Fruit fly (Drosophila melanogaster) whole organism, embryonic: ENCODE measurements around the gene Kr-h1.

Experiments
- Atf-2 ChIP-seq: fragments of 200-800 bp; sonication (Bioruptor generic); optimal IDR thresholded peaks from 2 replicates; lab custom pipeline; 2016; ENCODE audit warnings: missing biosample characterization, missing genetic modification characterization
- CG10431 ChIP-seq: fragments of 200-800 bp; sonication (Bioruptor generic); optimal IDR thresholded peaks from 3 replicates; lab custom pipeline; 2018; ENCODE audit warnings: missing biosample characterization, mild to moderate bottlenecking, missing genetic modification characterization
- CG10979 ChIP-seq: fragments of 200-800 bp; sonication (Bioruptor generic); optimal IDR thresholded peaks from 2 replicates; lab custom pipeline; 2018; ENCODE audit warnings: missing biosample characterization, mild to moderate bottlenecking, missing genetic modification characterization, moderate library complexity
- CG11504 ChIP-seq: fragments of 200-800 bp; sonication (Bioruptor generic); optimal IDR thresholded peaks from 3 replicates; lab custom pipeline; 2019; ENCODE audit warnings: missing biosample characterization, mild to moderate bottlenecking, missing genetic modification characterization, moderate library complexity
- CG12155 ChIP-seq: fragments of 200-800 bp; sonication (Bioruptor generic); optimal IDR thresholded peaks from 3 replicates; lab custom pipeline; 2016; ENCODE audit warnings: missing biosample characterization, missing genetic modification characterization
- CG12744 ChIP-seq: fragments of 200-800 bp; sonication (Bioruptor generic); optimal IDR thresholded peaks from 2 replicates; lab custom pipeline; 2016; ENCODE audit warnings: missing biosample characterization, missing genetic modification characterization
- CG17385 ChIP-seq: fragments of 200-800 bp; sonication (Bioruptor generic); optimal IDR thresholded peaks from 3 replicates; lab custom pipeline; 2018; ENCODE audit warnings: missing biosample characterization, mild to moderate bottlenecking, missing genetic modification characterization
- CG17829 ChIP-seq: fragments of 200-800 bp; optimal IDR thresholded peaks from 2 replicates; lab custom pipeline; 2019; ENCODE audit warnings: missing biosample characterization, mild to moderate bottlenecking, missing genetic modification characterization, moderate library complexity
- CG2116 ChIP-seq: fragments of 200-800 bp; sonication (Bioruptor generic); optimal IDR thresholded peaks from 3 replicates; lab custom pipeline; 2018; ENCODE audit warnings: missing biosample characterization, mild to moderate bottlenecking, missing genetic modification characterization
- CG2129 ChIP-seq: fragments of 200-800 bp; sonication (Bioruptor generic); IDR thresholded peaks from 2 replicates; pipeline ENCODE4 v1.3.6; 2022; ENCODE audit warnings: missing biosample characterization, missing genetic modification characterization; ENCODE audit not compliant: partially characterized antibody
- CG31224 ChIP-seq: fragments of 200-800 bp; sonication (Bioruptor generic); IDR thresholded peaks from 2 replicates; pipeline ENCODE4 v1.3.6; 2022; ENCODE audit warnings: missing biosample characterization, missing genetic modification characterization
- CG32532 ChIP-seq: fragments of 200-800 bp; sonication (Bioruptor generic); IDR thresholded peaks from 2 replicates; pipeline ENCODE4 v1.3.6; 2022; ENCODE audit warnings: missing biosample characterization, missing genetic modification characterization
- CG34224 ChIP-seq: fragments of 200-800 bp; sonication (Bioruptor generic); IDR thresholded peaks from 3 replicates; pipeline ENCODE4 v1.3.6; 2022; ENCODE audit warnings: missing biosample characterization, missing genetic modification characterization; ENCODE audit not compliant: partially characterized antibody
- CG3838 ChIP-seq: fragments of 200-800 bp; sonication (Bioruptor generic); optimal IDR thresholded peaks from 3 replicates; lab custom pipeline; 2016; ENCODE audit warnings: missing biosample characterization, missing genetic modification characterization
- CG42726 ChIP-seq: fragments of 200-800 bp; sonication (Bioruptor generic); IDR thresholded peaks from 2 replicates; pipeline ENCODE4 v1.3.6; 2022; ENCODE audit warnings: missing biosample characterization, missing genetic modification characterization; ENCODE audit not compliant: partially characterized antibody
- CG4282 ChIP-seq: fragments of 200-800 bp; sonication (Bioruptor generic); optimal IDR thresholded peaks from 2 replicates; lab custom pipeline; 2016; ENCODE audit warnings: missing biosample characterization, missing genetic modification characterization
- CG4730 ChIP-seq: fragments of 200-800 bp; sonication (Bioruptor generic); IDR thresholded peaks from 2 replicates; pipeline ENCODE4 v1.3.6; 2022; ENCODE audit warnings: missing biosample characterization, missing genetic modification characterization
- CG7271 ChIP-seq: fragments of 200-800 bp; sonication (Bioruptor generic); optimal IDR thresholded peaks from 2 replicates; lab custom pipeline; 2018; ENCODE audit warnings: missing biosample characterization, mild to moderate bottlenecking, missing genetic modification characterization, moderate library complexity
- CG7556 ChIP-seq: fragments of 200-800 bp; sonication (Bioruptor generic); optimal IDR thresholded peaks from 2 replicates; lab custom pipeline; 2017; ENCODE audit warnings: missing biosample characterization, mild to moderate bottlenecking, missing genetic modification characterization
- CG8290 ChIP-seq, 3 experiments: fragments of 200-800 bp; sonication (Bioruptor generic); optimal IDR thresholded peaks; 2 replicates each; lab custom pipeline; 2016 to 2019; ENCODE audit warnings: missing biosample characterization in 3 of 3, missing genetic modification characterization in 3 of 3, mild to moderate bottlenecking in 2 of 3, moderate library complexity in 1 of 3
- CG8765 ChIP-seq: fragments of 200-800 bp; sonication (Bioruptor generic); IDR thresholded peaks from 2 replicates; pipeline ENCODE4 v1.3.6; 2022; ENCODE audit warnings: missing biosample characterization, missing genetic modification characterization
- CG8924 ChIP-seq: fragments of 200-800 bp; optimal IDR thresholded peaks from 3 replicates; lab custom pipeline; 2019; ENCODE audit warnings: missing biosample characterization, mild to moderate bottlenecking, missing genetic modification characterization, moderate library complexity
- Chrac-16 ChIP-seq: fragments of 200-800 bp; sonication (Bioruptor generic); optimal IDR thresholded peaks from 3 replicates; lab custom pipeline; 2016; ENCODE audit warnings: missing biosample characterization, missing genetic modification characterization
- CoRest ChIP-seq: fragments of 200-800 bp; sonication (Bioruptor generic); optimal IDR thresholded peaks from 3 replicates; lab custom pipeline; 2018; ENCODE audit warnings: missing biosample characterization, mild to moderate bottlenecking, missing genetic modification characterization, moderate library complexity
- D ChIP-seq, 2 experiments: fragments of 200-800 bp in 1 of 2; fragments of >200 bp in 1 of 2; sonication (Bioruptor generic) in 1 of 2; optimal IDR thresholded peaks; 2 replicates in 1 of 2; 3 replicates in 1 of 2; lab custom pipeline; 2017; ENCODE audit warnings: mild to moderate bottlenecking in 1 of 2, missing biosample characterization in 1 of 2, missing genetic modification characterization in 1 of 2, missing genetic modification reagents in 1 of 2
- Ets97D ChIP-seq: fragments of 200-800 bp; sonication (Bioruptor generic); optimal IDR thresholded peaks from 3 replicates; lab custom pipeline; 2016; ENCODE audit warnings: missing biosample characterization, missing genetic modification characterization
- HLH3B ChIP-seq: fragments of 200-800 bp; sonication (Bioruptor generic); IDR thresholded peaks from 2 replicates; pipeline ENCODE4 v1.3.6; 2022; ENCODE audit warnings: missing biosample characterization, missing genetic modification characterization
- Hsf ChIP-seq: fragments of 200-800 bp; sonication (Bioruptor generic); optimal IDR thresholded peaks from 3 replicates; lab custom pipeline; 2016; ENCODE audit warnings: missing biosample characterization, missing genetic modification characterization
- MBD-R2 ChIP-seq: fragments of 200-800 bp; sonication (Bioruptor generic); IDR thresholded peaks from 2 replicates; pipeline ENCODE4 v1.3.6; 2022; ENCODE audit warnings: missing biosample characterization, missing genetic modification characterization
- MTF-1 ChIP-seq: fragments of 200-800 bp; sonication (Bioruptor generic); optimal IDR thresholded peaks from 2 replicates; lab custom pipeline; 2018; ENCODE audit warnings: missing biosample characterization, mild to moderate bottlenecking, missing genetic modification characterization, borderline replicate concordance
- Mad ChIP-seq: fragments of 200-800 bp; sonication (Bioruptor generic); optimal IDR thresholded peaks from 2 replicates; lab custom pipeline; 2016; ENCODE audit warnings: missing biosample characterization, missing genetic modification characterization
- Max ChIP-seq: fragments of 200-800 bp; sonication (Bioruptor generic); optimal IDR thresholded peaks from 2 replicates; lab custom pipeline; 2016; ENCODE audit warnings: missing biosample characterization, mild to moderate bottlenecking, missing genetic modification characterization
- Six4 ChIP-seq: fragments of 200-800 bp; sonication (Bioruptor generic); optimal IDR thresholded peaks from 2 replicates; lab custom pipeline; 2016; ENCODE audit warnings: missing biosample characterization, missing genetic modification characterization
- ash1 ChIP-seq: fragments of 200-800 bp; sonication (Bioruptor generic); optimal IDR thresholded peaks from 2 replicates; lab custom pipeline; 2018; ENCODE audit warnings: missing biosample characterization, mild to moderate bottlenecking, missing genetic modification characterization
- caup ChIP-seq: fragments of 200-800 bp; sonication (Bioruptor generic); optimal IDR thresholded peaks from 3 replicates; lab custom pipeline; 2017; ENCODE audit warnings: missing biosample characterization, mild to moderate bottlenecking, missing genetic modification characterization, moderate library complexity; ENCODE audit not compliant: severe bottlenecking
- gem ChIP-seq: fragments of 200-800 bp; sonication (Bioruptor generic); optimal IDR thresholded peaks from 2 replicates; lab custom pipeline; 2019; ENCODE audit warnings: missing biosample characterization, mild to moderate bottlenecking, missing genetic modification characterization, moderate library complexity
- ken ChIP-seq: fragments of 200-800 bp; sonication (Bioruptor generic); IDR thresholded peaks from 3 replicates; pipeline ENCODE4 v1.3.6; 2022; ENCODE audit warnings: missing biosample characterization, missing genetic modification characterization
- klu ChIP-seq: fragments of 200-800 bp; sonication (Bioruptor generic); IDR thresholded peaks from 2 replicates; pipeline ENCODE4 v1.3.6; 2022; ENCODE audit warnings: missing biosample characterization, missing genetic modification characterization
- mam ChIP-seq: fragments of 200-800 bp; sonication (Bioruptor generic); optimal IDR thresholded peaks from 3 replicates; lab custom pipeline; 2016; ENCODE audit warnings: missing biosample characterization, missing genetic modification characterization
- onecut ChIP-seq: fragments of 200-800 bp; sonication (Bioruptor generic); IDR thresholded peaks from 2 replicates; pipeline ENCODE4 v1.3.6; 2022; ENCODE audit warnings: missing biosample characterization, missing genetic modification characterization
- repo ChIP-seq: fragments of 200-800 bp; sonication (Bioruptor generic); optimal IDR thresholded peaks from 2 replicates; lab custom pipeline; 2016; ENCODE audit warnings: missing biosample characterization, missing genetic modification characterization
- row ChIP-seq: fragments of 200-800 bp; sonication (Bioruptor generic); IDR thresholded peaks from 3 replicates; pipeline ENCODE4 v1.3.6; 2022; ENCODE audit warnings: missing biosample characterization, missing genetic modification characterization
- slbo ChIP-seq: fragments of 200-800 bp; sonication (Bioruptor generic); IDR thresholded peaks from 2 replicates; pipeline ENCODE4 v1.3.6; 2022; ENCODE audit warnings: missing biosample characterization, missing genetic modification characterization
- tap ChIP-seq: fragments of 200-800 bp; optimal IDR thresholded peaks from 3 replicates; lab custom pipeline; 2019; ENCODE audit warnings: missing biosample characterization, mild to moderate bottlenecking, missing genetic modification characterization, moderate library complexity
- vfl ChIP-seq: fragments of 200-800 bp; sonication (Bioruptor generic); optimal IDR thresholded peaks from 2 replicates; lab custom pipeline; 2016; ENCODE audit warnings: missing biosample characterization, missing genetic modification characterization

The Kr-h1 gene

dm6 chr2L:6037830-6038229 is 44.6 kb upstream of the Kr-h1 start, which contains the start of the genes CG9117 and CG31643 (continued):
- TF ChIP-seq Mad (GFP tag; lab: Kevin White, UChicago) (peak; percentile 27), row (GFP tag; lab: Robert Waterston, UW) (peak; percentile 78), CG17385 (GFP tag; lab: Kevin White, UChicago) (no peak), CG8290 (GFP tag; optimal IDR thresholded peaks at IDR 0.05; lab: Kevin White, UChicago) (no peak), CG8290 (tag; optimal IDR thresholded peaks at IDR 0.05; lab: Kevin White, UChicago) (no peak), CG4730 (GFP tag; lab: Robert Waterston, UW) (no peak), repo (no peak), HLH3B (GFP tag; lab: Robert Waterston, UW) (no peak), CG2129 (GFP tag; lab: Robert Waterston, UW) (no peak), Max (peak; percentile 61), D (optimal IDR thresholded peaks at IDR 0.05; lab: Kevin White, UChicago) (no peak), D (GFP tag; optimal IDR thresholded peaks at IDR 0.05; lab: Kevin White, UChicago) (no peak), vfl (GFP tag; lab: Kevin White, UChicago) (no peak), ken (GFP tag; lab: Robert Waterston, UW) (no peak), tap (no peak), CG2116 (GFP tag; lab: Kevin White, UChicago) (peak; percentile 57), CG34224 (GFP tag; lab: Robert Waterston, UW) (peak; percentile 60; the same call in 2 of the 3 replicates), CG8765 (no peak), mam (peak; percentile 78), ash1 (GFP tag; lab: Kevin White, UChicago) (no peak), CG10431 (GFP tag; lab: Kevin White, UChicago) (no peak), CG31224 (GFP tag; lab: Robert Waterston, UW) (no peak), Six4 (GFP tag; lab: Kevin White, UChicago) (peak; percentile 54)

- TF ChIP-seq CG42726 (0 out of 2 replicates have a peak, but pooled peaks have one; percentile 20), vfl (GFP tag; lab: Kevin White, UChicago) (no peak)
Observed at dm6 chr2L:6045484-6045883, 36.9 kb upstream of the Kr-h1 start.

DNA sequence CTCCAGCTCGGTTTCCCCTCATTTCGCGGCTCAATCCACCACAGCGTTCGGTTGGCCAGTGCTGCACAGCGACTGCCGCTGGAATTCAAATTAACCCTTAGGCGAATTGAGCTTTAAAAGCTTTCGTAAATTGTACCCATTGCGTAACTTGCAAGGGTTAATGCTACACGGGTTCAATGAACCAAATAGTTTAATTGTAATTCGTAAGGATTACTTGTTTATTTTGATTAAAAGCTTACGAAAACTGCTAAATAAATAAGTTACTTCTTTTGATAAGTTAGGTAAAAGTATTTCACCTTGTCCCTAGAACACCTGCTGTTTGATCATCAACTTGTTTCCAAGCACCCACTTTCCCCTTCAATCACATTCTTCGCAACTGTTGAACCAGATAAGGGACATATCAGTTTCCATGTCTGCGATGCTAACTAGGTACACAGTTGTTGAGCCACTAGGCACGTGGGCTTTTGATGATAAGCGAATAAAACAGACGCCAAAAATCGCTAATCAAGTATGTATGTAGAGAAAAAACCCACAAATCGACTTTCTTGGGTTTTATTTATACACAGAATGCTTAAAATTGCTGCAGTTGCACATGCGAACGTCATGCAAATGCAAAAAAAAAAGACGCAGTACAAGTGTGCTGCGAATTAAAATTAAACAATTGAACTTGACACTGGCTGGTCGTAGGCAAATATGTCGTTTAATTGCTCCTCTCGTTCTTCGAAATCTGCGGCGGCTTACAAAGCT is 36.3 kb upstream of the Kr-h1 start, which contains the start of gene Pfas:
Gene Pfas (minus strand): TSS at position 79 of the 747 bp plus-strand sequence.
- peak; percentile 79 for TF ChIP-seq caup
- TF ChIP-seq Atf-2 (GFP tag; lab: Kevin White, UChicago) = peak; percentile 15
- peak; percentile 22 for TF ChIP-seq CG10979
- TF ChIP-seq CG3838 (GFP tag; lab: Kevin White, UChicago) = no peak
- TF ChIP-seq CoRest (tag; lab: Kevin White, UChicago) = peak; percentile 59
- TF ChIP-seq Ets97D = peak; percentile 33
- peak; percentile 37 for TF ChIP-seq MBD-R2 (GFP tag; lab: Robert Waterston, UW)
- TF ChIP-seq CG32532 (GFP tag; lab: Robert Waterston, UW) = peak; percentile 77
- TF ChIP-seq CG11504 = no peak
- TF ChIP-seq CG7271 = no peak
- peak; percentile 27 for TF ChIP-seq CG4282
- TF ChIP-seq Hsf = peak; percentile 45
- TF ChIP-seq onecut (GFP tag; lab: Robert Waterston, UW) = peak; percentile 43; the same call in 1 of the 2 replicates
- TF ChIP-seq CG12744 (GFP tag; lab: Kevin White, UChicago) = no peak
- peak; percentile 26 for TF ChIP-seq MTF-1 (GFP tag; lab: Kevin White, UChicago)
- peak; percentile 18 for TF ChIP-seq ash1 (GFP tag; lab: Kevin White, UChicago)
- peak; percentile 28 for TF ChIP-seq Chrac-16 (GFP tag; lab: Kevin White, UChicago)
- TF ChIP-seq ken (GFP tag; lab: Robert Waterston, UW) = peak; percentile 43; the same call in 1 of the 3 replicates
- peak; percentile 36 for TF ChIP-seq CG8924
- peak; percentile 65 for TF ChIP-seq slbo (GFP tag; lab: Robert Waterston, UW)
- TF ChIP-seq CG34224 (GFP tag; lab: Robert Waterston, UW) = no peak
- TF ChIP-seq CG12155 (GFP tag; lab: Kevin White, UChicago) = peak; percentile 52
- no peak for TF ChIP-seq gem (tag; lab: Kevin White, UChicago)
- TF ChIP-seq CG7556 = peak; percentile 42
- peak; percentile 19 for TF ChIP-seq CG17829 (tag; lab: Kevin White, UChicago)
- no peak for TF ChIP-seq klu
